Worm (Caenorhabditis elegans): Measurements from ENCODE around the gene F57C7.4.

ce11 chrX:10596420-10596907, 7.1 kb upstream of the F57C7.4 start:
- no peak for TF ChIP-seq ama-1 (optimal IDR thresholded peaks at IDR 0.05)
- TF ChIP-seq pqm-1 (tag; optimal IDR thresholded peaks at IDR 0.05), result no peak
- no peak for TF ChIP-seq nhr-11 (tag; optimal IDR thresholded peaks at IDR 0.05)
- TF ChIP-seq ttx-3 (tag; optimal IDR thresholded peaks at IDR 0.05), result no peak
- no peak for TF ChIP-seq npax-4 (tag; optimal IDR thresholded peaks at IDR 0.05)
- peak; percentile 7 for TF ChIP-seq nhr-232 (tag; optimal IDR thresholded peaks at IDR 0.05)
- TF ChIP-seq unc-3 (GFP tag; conservative IDR thresholded peaks at IDR 0.05), result no peak
- TF ChIP-seq unc-3 (tag; optimal IDR thresholded peaks at IDR 0.05), result no peak
- no peak for TF ChIP-seq elt-2 (tag; optimal IDR thresholded peaks at IDR 0.05)
- TF ChIP-seq K02D7.2 (tag; optimal IDR thresholded peaks at IDR 0.05), result no peak
- TF ChIP-seq pha-2 (tag; optimal IDR thresholded peaks at IDR 0.05), result no peak
- TF ChIP-seq tbx-2 (tag; optimal IDR thresholded peaks at IDR 0.05), result no peak
- TF ChIP-seq ceh-9 (tag; optimal IDR thresholded peaks at IDR 0.05), result no peak

All from whole organism, late embryonic.